Fruit fly (Drosophila melanogaster): Measurements from ENCODE around the gene Sec16.

The Sec16 gene

dm6 chrX:12591223-12592120 lies 4.4 kb upstream of the Sec16 start (continued):
- TF ChIP-seq fd102C (GFP tag; optimal IDR thresholded peaks at IDR 0.05) = no peak
- TF ChIP-seq CG17912 (GFP tag; optimal IDR thresholded peaks at IDR 0.05) = no peak
- no peak; the same call in 1 of the 2 replicates for TF ChIP-seq MBD-R2 (GFP tag; IDR thresholded peaks at IDR 0.05)
- no peak for TF ChIP-seq ash1 (GFP tag; optimal IDR thresholded peaks at IDR 0.05)
- no peak for TF ChIP-seq CG13296 (GFP tag; optimal IDR thresholded peaks at IDR 0.05)
- no peak for TF ChIP-seq CG9797 (GFP tag; optimal IDR thresholded peaks at IDR 0.05)
- TF ChIP-seq twi (tag; optimal IDR thresholded peaks at IDR 0.05) = peak; percentile 13
- no peak for TF ChIP-seq tup (GFP tag; optimal IDR thresholded peaks at IDR 0.05)
- no peak for TF ChIP-seq CG8281 (tag; optimal IDR thresholded peaks at IDR 0.05)
- TF ChIP-seq CkIIα-i1 (GFP tag; IDR thresholded peaks at IDR 0.05) = no peak
- TF ChIP-seq CG14710 (tag; optimal IDR thresholded peaks at IDR 0.05) = peak; percentile 47
- TF ChIP-seq shn (GFP tag; optimal IDR thresholded peaks at IDR 0.05) = peak; percentile 53
- peak; percentile 45 for TF ChIP-seq Mes4 (GFP tag; optimal IDR thresholded peaks at IDR 0.05)
- no peak for TF ChIP-seq pita (GFP tag; optimal IDR thresholded peaks at IDR 0.05)
- TF ChIP-seq CG3995 (GFP tag; optimal IDR thresholded peaks at IDR 0.05) = no peak
- TF ChIP-seq scrt (GFP tag; optimal IDR thresholded peaks at IDR 0.05) = no peak
- no peak for TF ChIP-seq lov (optimal IDR thresholded peaks at IDR 0.05)
- no peak for TF ChIP-seq lov (GFP tag; IDR thresholded peaks at IDR 0.05)
- no peak for TF ChIP-seq CG14050 (GFP tag; IDR thresholded peaks at IDR 0.05)
- TF ChIP-seq MTF-1 (GFP tag; optimal IDR thresholded peaks at IDR 0.05; ENCODE audit: borderline replicate concordance) = no peak
- peak; percentile 51; the same call in 1 of the 3 replicates for TF ChIP-seq CG17361 (GFP tag; IDR thresholded peaks at IDR 0.05)
- no peak for TF ChIP-seq CG10147 (GFP tag; optimal IDR thresholded peaks at IDR 0.05)
- TF ChIP-seq CG7357 (GFP tag; IDR thresholded peaks at IDR 0.05) = no peak
- no peak for TF ChIP-seq ems (GFP tag; optimal IDR thresholded peaks at IDR 0.05)
- TF ChIP-seq Aef1 (GFP tag; IDR thresholded peaks at IDR 0.05) = no peak
- TF ChIP-seq CG14860 (GFP tag; IDR thresholded peaks at IDR 0.05; ENCODE audit: partially characterized antibody) = no peak
- TF ChIP-seq fd96Cb (tag; optimal IDR thresholded peaks at IDR 0.05) = peak; percentile 52
- TF ChIP-seq Meics (GFP tag; optimal IDR thresholded peaks at IDR 0.05) = peak; percentile 61
- TF ChIP-seq Nf-YA (GFP tag; IDR thresholded peaks at IDR 0.05) = no peak
- TF ChIP-seq Dip3 (GFP tag; optimal IDR thresholded peaks at IDR 0.05) = no peak
- TF ChIP-seq sima (GFP tag; optimal IDR thresholded peaks at IDR 0.05) = no peak
- TF ChIP-seq Ptx1 (GFP tag; IDR thresholded peaks at IDR 0.05) = 0 out of 2 replicates have a peak, but pooled peaks have one; percentile 16
- no peak for TF ChIP-seq Ets97D (GFP tag; optimal IDR thresholded peaks at IDR 0.05)
- peak; percentile 11 for TF ChIP-seq CG12659 (GFP tag; optimal IDR thresholded peaks at IDR 0.05)
- TF ChIP-seq Dp (GFP tag; optimal IDR thresholded peaks at IDR 0.05) = no peak
- TF ChIP-seq CG8290 (GFP tag; optimal IDR thresholded peaks at IDR 0.05) = peak; percentile 10
- TF ChIP-seq CG8290 (tag; optimal IDR thresholded peaks at IDR 0.05) = peak in 1 of 2 experiments; percentile 37
- TF ChIP-seq ci (GFP tag; IDR thresholded peaks at IDR 0.05) = no peak; the same call in 1 of the 3 replicates
- no peak for TF ChIP-seq crol (GFP tag; IDR thresholded peaks at IDR 0.05)
- no peak for TF ChIP-seq sim (GFP tag; IDR thresholded peaks at IDR 0.05)
- no peak for TF ChIP-seq C15 (GFP tag; IDR thresholded peaks at IDR 0.05)
- TF ChIP-seq Antp (GFP tag; optimal IDR thresholded peaks at IDR 0.05) = peak; percentile 13
- TF ChIP-seq CG9876 (GFP tag; optimal IDR thresholded peaks at IDR 0.05) = no peak
- peak; percentile 45 for TF ChIP-seq CG33557 (GFP tag; optimal IDR thresholded peaks at IDR 0.05)
- TF ChIP-seq CG8944 (GFP tag; optimal IDR thresholded peaks at IDR 0.05) = peak; percentile 40
- TF ChIP-seq z (GFP tag; IDR thresholded peaks at IDR 0.05) = no peak
- TF ChIP-seq ftz-f1 (GFP tag; optimal IDR thresholded peaks at IDR 0.05) = no peak
- no peak for TF ChIP-seq CG9817 (tag; optimal IDR thresholded peaks at IDR 0.05)
- no peak for TF ChIP-seq CG3726 (GFP tag; IDR thresholded peaks at IDR 0.05)
- 0 out of 2 replicates have a peak, but pooled peaks have one; percentile 5 for TF ChIP-seq CG1024 (GFP tag; IDR thresholded peaks at IDR 0.05)
